Worm (Caenorhabditis elegans) whole organism, L4 larva: Measurements from ENCODE around the gene ugt-56.

Experiments used
- ces-1 ChIP-seq: fragments of 150-350 bp; sonication (generic microtip); optimal IDR thresholded peaks from 4 replicates; lab custom pipeline; 2014; ENCODE audit warnings: missing biosample characterization, missing genetic modification reagents, missing genetic modification characterization
- daf-12 ChIP-seq: fragments of 150-350 bp; optimal IDR thresholded peaks from 2 replicates; lab custom pipeline; 2014; ENCODE audit warnings: missing biosample characterization, missing genetic modification reagents, missing genetic modification characterization
- dve-1 ChIP-seq: sonication (generic microtip); optimal IDR thresholded peaks from 2 replicates; lab custom pipeline; 2017; ENCODE audit warnings: antibody characterized with exemption, mild to moderate bottlenecking, missing genetic modification characterization, missing compliant biosample characterization; ENCODE audit not compliant: insufficient read depth
- lin-29 ChIP-seq: fragments of 200-800 bp; sonication (Bioruptor generic); IDR thresholded peaks from 2 replicates; pipeline ENCODE4 v1.3.6; 2022; ENCODE audit warnings: missing genetic modification reagents, missing genetic modification characterization, missing compliant biosample characterization
- nhr-42 ChIP-seq: fragments of 200-800 bp; sonication (Bioruptor generic); IDR thresholded peaks from 2 replicates; pipeline ENCODE4 v1.3.6; 2022; ENCODE audit warnings: missing genetic modification characterization, missing compliant biosample characterization
- nhr-77 ChIP-seq: fragments of 150-350 bp; optimal IDR thresholded peaks from 2 replicates; lab custom pipeline; 2014; ENCODE audit warnings: missing biosample characterization, missing genetic modification characterization
- zip-2 ChIP-seq: fragments of 150-350 bp; optimal IDR thresholded peaks from 2 replicates; lab custom pipeline; 2014; ENCODE audit warnings: missing biosample characterization, missing genetic modification characterization

- TF ChIP-seq dve-1 (tag; lab: Kevin White, UChicago) = no peak
- TF ChIP-seq daf-12 (tag; lab: Kevin White, UChicago) = no peak
- TF ChIP-seq zip-2 (tag; lab: Kevin White, UChicago) = no peak
- no peak for TF ChIP-seq nhr-42 (GFP tag; lab: Robert Waterston, UW)
- TF ChIP-seq nhr-77 (tag; lab: Kevin White, UChicago) = no peak
- TF ChIP-seq lin-29 = no peak
- no peak for TF ChIP-seq ces-1 (GFP tag; lab: Kevin White, UChicago)
These were observed 51.5 kb downstream of the ugt-56 start, which contains the start of gene hpo-30 for ce11 chrV:12310256-12310655.
